Worm (Caenorhabditis elegans): Measurements from ENCODE around the gene ccdc-12.

The ccdc-12 gene

ce11 chrIV:2507824-2508223, 12.8 kb upstream of the ccdc-12 start, which contains the start of gene Y69A2AR.22:
TSS of gene Y69A2AR.22 (minus strand) at chrIV:2507924.
- TF ChIP-seq unc-120 (tag; optimal IDR thresholded peaks at IDR 0.05; ENCODE audit: poor library complexity, severe bottlenecking): no peak
- no peak for TF ChIP-seq tbx-8 (GFP tag; optimal IDR thresholded peaks at IDR 0.05)
- no peak for TF ChIP-seq unc-62 (GFP tag; optimal IDR thresholded peaks at IDR 0.05)
- no peak for TF ChIP-seq nhr-12 (tag; optimal IDR thresholded peaks at IDR 0.05)
- no peak for TF ChIP-seq pha-4 (tag; optimal IDR thresholded peaks at IDR 0.05)
- TF ChIP-seq drap-1 (GFP tag; optimal IDR thresholded peaks at IDR 0.05): no peak
- no peak for TF ChIP-seq lin-13 (tag; optimal IDR thresholded peaks at IDR 0.05)
- no peak for TF ChIP-seq hlh-1 (tag; optimal IDR thresholded peaks at IDR 0.05)
- no peak for TF ChIP-seq sem-2 (GFP tag; optimal IDR thresholded peaks at IDR 0.05)
- no peak for TF ChIP-seq mls-2 (tag; optimal IDR thresholded peaks at IDR 0.05)
- TF ChIP-seq lin-32 (GFP tag; optimal IDR thresholded peaks at IDR 0.05): no peak
- no peak for TF ChIP-seq lsy-2 (tag; optimal IDR thresholded peaks at IDR 0.05)
- TF ChIP-seq elt-1 (tag; optimal IDR thresholded peaks at IDR 0.05; ENCODE audit: borderline replicate concordance, insufficient read depth): no peak
- no peak for TF ChIP-seq ham-2 (GFP tag; optimal IDR thresholded peaks at IDR 0.05)
- no peak for TF ChIP-seq cnd-1 (tag; optimal IDR thresholded peaks at IDR 0.05)
- no peak for TF ChIP-seq unc-39 (tag; optimal IDR thresholded peaks at IDR 0.05)
- TF ChIP-seq mab-5 (tag; optimal IDR thresholded peaks at IDR 0.05): no peak
- no peak for TF ChIP-seq nhr-237 (tag; optimal IDR thresholded peaks at IDR 0.05)
- TF ChIP-seq mep-1 (tag; optimal IDR thresholded peaks at IDR 0.05): no peak
- TF ChIP-seq nhr-28 (tag; optimal IDR thresholded peaks at IDR 0.05): no peak

- TF ChIP-seq M03D4.4 (tag; optimal IDR thresholded peaks at IDR 0.05) (no peak), ham-2 (GFP tag; optimal IDR thresholded peaks at IDR 0.05) (no peak), cnd-1 (tag; optimal IDR thresholded peaks at IDR 0.05) (no peak), nhr-76 (tag; optimal IDR thresholded peaks at IDR 0.05) (no peak), sem-2 (GFP tag; optimal IDR thresholded peaks at IDR 0.05) (no peak), drap-1 (GFP tag; optimal IDR thresholded peaks at IDR 0.05) (no peak), ces-1 (GFP tag; optimal IDR thresholded peaks at IDR 0.05) (no peak), unc-39 (tag; optimal IDR thresholded peaks at IDR 0.05) (no peak), pha-4 (tag; optimal IDR thresholded peaks at IDR 0.05) (no peak), ceh-43 (GFP tag; optimal IDR thresholded peaks at IDR 0.05) (no peak), sptf-1 (tag; optimal IDR thresholded peaks at IDR 0.05) (no peak), tbx-8 (GFP tag; optimal IDR thresholded peaks at IDR 0.05) (no peak), elt-3 (tag; optimal IDR thresholded peaks at IDR 0.05) (no peak), blmp-1 (tag; optimal IDR thresholded peaks at IDR 0.05) (no peak), zip-8 (tag; optimal IDR thresholded peaks at IDR 0.05) (no peak)
Observed at ce11 chrIV:2497615-2498183, 2.7 kb upstream of the ccdc-12 start, which contains the start of gene Y69A2AR.16. TSS of gene Y69A2AR.16 (plus strand) at chrIV:2497803.

- TF ChIP-seq M03D4.4 (tag; optimal IDR thresholded peaks at IDR 0.05): no peak
- TF ChIP-seq tbx-8 (GFP tag; optimal IDR thresholded peaks at IDR 0.05): no peak
- TF ChIP-seq zip-8 (tag; optimal IDR thresholded peaks at IDR 0.05): no peak
- TF ChIP-seq lsy-2 (tag; optimal IDR thresholded peaks at IDR 0.05): no peak
- no peak for TF ChIP-seq mls-2 (tag; optimal IDR thresholded peaks at IDR 0.05)
- no peak for TF ChIP-seq elt-3 (tag; optimal IDR thresholded peaks at IDR 0.05)
Observed at ce11 chrIV:2496084-2496483, 1.1 kb upstream of the ccdc-12 start.

- TF ChIP-seq hlh-1 (tag; optimal IDR thresholded peaks at IDR 0.05): no peak
- no peak for TF ChIP-seq zip-8 (tag; optimal IDR thresholded peaks at IDR 0.05)
- TF ChIP-seq unc-120 (tag; optimal IDR thresholded peaks at IDR 0.05; ENCODE audit: poor library complexity, severe bottlenecking): no peak
- TF ChIP-seq M03D4.4 (tag; optimal IDR thresholded peaks at IDR 0.05): no peak
- TF ChIP-seq snpc-4 (tag; optimal IDR thresholded peaks at IDR 0.05): no peak
- no peak for TF ChIP-seq mab-5 (tag; optimal IDR thresholded peaks at IDR 0.05)
- no peak for TF ChIP-seq nhr-2 (tag; optimal IDR thresholded peaks at IDR 0.05)
- no peak for TF ChIP-seq tbx-8 (GFP tag; optimal IDR thresholded peaks at IDR 0.05)
- TF ChIP-seq ceh-43 (GFP tag; optimal IDR thresholded peaks at IDR 0.05): no peak
- TF ChIP-seq sptf-1 (tag; optimal IDR thresholded peaks at IDR 0.05): no peak
- TF ChIP-seq ztf-11 (tag; optimal IDR thresholded peaks at IDR 0.05): no peak
- TF ChIP-seq ceh-39 (tag; optimal IDR thresholded peaks at IDR 0.05): no peak
Observed at ce11 chrIV:2488520-2488919, 6.5 kb downstream of the ccdc-12 start, which contains the start of gene Y69A2AR.19. TSS of gene Y69A2AR.19 (plus strand) at chrIV:2488820.

ce11 chrIV:2481955-2482354, 13.0 kb downstream of the ccdc-12 start, which contains the start of gene Y69A2AL.2:
TSS of gene Y69A2AL.2 (plus strand) at chrIV:2482255.
- TF ChIP-seq lin-13 (tag; optimal IDR thresholded peaks at IDR 0.05) (no peak), cnd-1 (tag; optimal IDR thresholded peaks at IDR 0.05) (no peak), mls-2 (tag; optimal IDR thresholded peaks at IDR 0.05) (no peak), ceh-83 (GFP tag; optimal IDR thresholded peaks at IDR 0.05) (no peak), hlh-1 (tag; optimal IDR thresholded peaks at IDR 0.05) (no peak), bed-3 (GFP tag; optimal IDR thresholded peaks at IDR 0.05) (no peak), ceh-43 (GFP tag; optimal IDR thresholded peaks at IDR 0.05) (no peak), sptf-1 (tag; optimal IDR thresholded peaks at IDR 0.05) (no peak), unc-120 (tag; optimal IDR thresholded peaks at IDR 0.05; ENCODE audit: poor library complexity, severe bottlenecking) (no peak)

All from whole organism, mixed stage, embryonic.